Worm (Caenorhabditis elegans) whole organism, L1 larva: ENCODE data around the gene K11D12.13.

Source experiments
- ceh-63 ChIP-seq: fragments of 200-800 bp; sonication (Bioruptor generic); optimal IDR thresholded peaks from 2 replicates; lab custom pipeline; 2018; ENCODE audit warnings: mild to moderate bottlenecking, missing genetic modification characterization, missing compliant biosample characterization
- ceh-82 ChIP-seq, 3 experiments: fragments of 150-350 bp in 1 of 3; sonication (generic microtip) in 2 of 3; optimal IDR thresholded peaks; 2 replicates each; lab custom pipeline; 2014 to 2017; ENCODE audit warnings: missing biosample characterization in 3 of 3, missing genetic modification characterization in 3 of 3
- dpl-1 ChIP-seq, 3 experiments: fragments of 150-350 bp in 2 of 3; sonication (generic microtip) in 1 of 3; optimal IDR thresholded peaks; 2 replicates each; lab custom pipeline; 2014 to 2017; ENCODE audit warnings: missing biosample characterization in 3 of 3, missing genetic modification characterization in 3 of 3, missing genetic modification reagents in 3 of 3
- fkh-10 ChIP-seq: sonication (generic microtip); optimal IDR thresholded peaks from 2 replicates; lab custom pipeline; 2017; ENCODE audit warnings: missing biosample characterization, missing genetic modification reagents, missing genetic modification characterization
- hpl-2 ChIP-seq: fragments of 150-350 bp; optimal IDR thresholded peaks from 2 replicates; lab custom pipeline; 2014; ENCODE audit warnings: missing biosample characterization, missing genetic modification reagents, missing genetic modification characterization
- lsy-2 ChIP-seq, 2 experiments: fragments of 150-350 bp; optimal IDR thresholded peaks; 2 replicates each; lab custom pipeline; 2014; ENCODE audit warnings: missing biosample characterization in 2 of 2, missing genetic modification characterization in 2 of 2
- snpc-4 ChIP-seq: fragments of 150-350 bp; optimal IDR thresholded peaks from 2 replicates; lab custom pipeline; 2014; ENCODE audit warnings: missing biosample characterization, missing genetic modification characterization
- sup-37 ChIP-seq: fragments of 200-800 bp; sonication (Bioruptor generic); optimal IDR thresholded peaks from 2 replicates; lab custom pipeline; 2018; ENCODE audit warnings: mild to moderate bottlenecking, missing genetic modification characterization, missing compliant biosample characterization
- unc-30 ChIP-seq: sonication (generic microtip); optimal IDR thresholded peaks from 2 replicates; lab custom pipeline; 2017; ENCODE audit warnings: missing biosample characterization, missing genetic modification characterization
- zag-1 ChIP-seq: fragments of 150-350 bp; optimal IDR thresholded peaks from 2 replicates; lab custom pipeline; 2014; ENCODE audit warnings: missing biosample characterization, missing genetic modification characterization
- ztf-11 ChIP-seq, 2 experiments: sonication (generic microtip); optimal IDR thresholded peaks; 2 replicates each; lab custom pipeline; 2016 to 2017; ENCODE audit warnings: missing genetic modification characterization in 2 of 2, missing biosample characterization in 1 of 2, missing compliant biosample characterization in 1 of 2

DNA sequence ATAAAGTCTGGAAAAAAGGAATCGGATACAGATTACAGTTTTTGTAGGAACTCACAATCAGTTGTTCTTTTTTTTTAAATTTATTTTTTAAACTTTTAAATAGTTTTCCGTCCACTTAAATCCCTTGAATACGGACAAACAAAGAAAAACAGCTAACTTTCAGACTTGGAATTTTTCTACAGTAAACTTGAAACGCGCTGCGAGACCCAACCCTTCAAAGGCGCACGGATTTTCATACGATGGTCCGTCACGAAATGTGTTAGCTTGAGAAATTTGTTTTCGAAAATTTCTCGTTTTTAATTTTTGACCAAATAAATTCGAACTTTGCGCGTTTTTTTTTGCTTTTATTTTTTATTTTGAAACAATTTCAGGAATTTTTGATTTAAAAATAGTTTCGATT, 13.4 kb downstream of the K11D12.13 start:
- TF ChIP-seq lsy-2 (tag; optimal IDR thresholded peaks at IDR 0.05; lab: Kevin White, UChicago): no peak
- no peak for TF ChIP-seq unc-30 (tag; lab: Kevin White, UChicago)
- TF ChIP-seq snpc-4: no peak
- TF ChIP-seq ceh-82 (tag; optimal IDR thresholded peaks at IDR 0.05; lab: Kevin White, UChicago): no peak
- TF ChIP-seq zag-1 (tag; lab: Kevin White, UChicago): no peak
- no peak for TF ChIP-seq fkh-10 (GFP tag; lab: Kevin White, UChicago)
- no peak for TF ChIP-seq dpl-1 (GFP tag; optimal IDR thresholded peaks at IDR 0.05; lab: Kevin White, UChicago)
- no peak for TF ChIP-seq ztf-11 (tag; optimal IDR thresholded peaks at IDR 0.05; lab: Kevin White, UChicago)
- TF ChIP-seq hpl-2: no peak
- no peak for TF ChIP-seq sup-37
- no peak for TF ChIP-seq ceh-63
